Fruit fly (Drosophila melanogaster): ENCODE measurements around the gene COX8.
"Not testable (repeated sequence)": the region's sequence is repeated elsewhere in the genome, so short reads cannot be mapped to it uniquely, and the experiment has no call there.

Gene COX8

DNA sequence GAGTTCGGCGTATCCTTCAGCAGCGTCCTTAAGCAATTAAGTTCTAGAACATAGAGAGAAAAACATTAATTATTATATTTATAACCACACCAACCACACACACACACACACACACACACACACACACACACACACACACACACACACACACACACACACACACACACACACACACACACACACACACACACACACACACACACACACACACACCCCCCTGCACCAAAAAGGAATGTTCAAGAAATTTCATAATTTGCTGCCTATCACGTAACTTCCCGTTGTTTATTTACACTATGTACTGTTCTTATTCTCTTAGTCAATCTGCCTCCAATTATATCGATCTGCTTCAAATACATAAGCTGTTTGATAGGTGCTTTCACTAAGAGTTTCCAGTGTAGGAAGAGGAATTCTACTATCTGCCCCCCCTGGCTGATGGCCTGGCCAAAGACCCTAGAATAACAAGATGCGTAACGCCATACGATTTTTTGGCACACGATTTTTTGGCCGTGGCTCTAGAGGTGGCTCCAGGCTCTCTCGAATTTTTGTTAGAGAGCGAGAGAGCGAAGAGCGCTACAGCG, 40.7 kb downstream of the COX8 start:
- TF ChIP-seq Trl (optimal IDR thresholded peaks at IDR 0.05) (peak in 1 of 2 experiments; percentile 33), slbo (GFP tag; IDR thresholded peaks at IDR 0.05) (peak; percentile 46), Pdp1 (GFP tag; optimal IDR thresholded peaks at IDR 0.05) (peak in 1 of 2 experiments; percentile 40), D19A (tag; optimal IDR thresholded peaks at IDR 0.05) (peak; percentile 80), cg (GFP tag; optimal IDR thresholded peaks at IDR 0.05) (peak; percentile 71), Dfd (GFP tag; optimal IDR thresholded peaks at IDR 0.05) (peak in 1 of 2 experiments; percentile 69), CG8290 (tag; optimal IDR thresholded peaks at IDR 0.05) (peak in 1 of 2 experiments; percentile 8), CG10543 (GFP tag; optimal IDR thresholded peaks at IDR 0.05) (peak; percentile 14), CG13894 (tag; optimal IDR thresholded peaks at IDR 0.05) (peak; percentile 4), CG9932 (GFP tag; IDR thresholded peaks at IDR 0.05) (peak; percentile 29; the same call in 1 of the 2 replicates), Gug (GFP tag; IDR thresholded peaks at IDR 0.05) (0 out of 4 replicates have a peak, but pooled peaks have one; percentile 23), sd (tag; optimal IDR thresholded peaks at IDR 0.05) (peak; percentile 51), Med (GFP tag) (peak; percentile 56), CG12769 (tag; optimal IDR thresholded peaks at IDR 0.05) (peak; percentile 33), CG6689 (GFP tag; IDR thresholded peaks at IDR 0.05) (0 out of 2 replicates have a peak, but pooled peaks have one; percentile 6), chm (GFP tag; IDR thresholded peaks at IDR 0.05) (0 out of 2 replicates have a peak, but pooled peaks have one; percentile 33), sug (tag; optimal IDR thresholded peaks at IDR 0.05) (peak; percentile 84)
- TF ChIP-seq Trl, CG8290 (GFP tag; optimal IDR thresholded peaks at IDR 0.05): not testable (repeated sequence)

DNA sequence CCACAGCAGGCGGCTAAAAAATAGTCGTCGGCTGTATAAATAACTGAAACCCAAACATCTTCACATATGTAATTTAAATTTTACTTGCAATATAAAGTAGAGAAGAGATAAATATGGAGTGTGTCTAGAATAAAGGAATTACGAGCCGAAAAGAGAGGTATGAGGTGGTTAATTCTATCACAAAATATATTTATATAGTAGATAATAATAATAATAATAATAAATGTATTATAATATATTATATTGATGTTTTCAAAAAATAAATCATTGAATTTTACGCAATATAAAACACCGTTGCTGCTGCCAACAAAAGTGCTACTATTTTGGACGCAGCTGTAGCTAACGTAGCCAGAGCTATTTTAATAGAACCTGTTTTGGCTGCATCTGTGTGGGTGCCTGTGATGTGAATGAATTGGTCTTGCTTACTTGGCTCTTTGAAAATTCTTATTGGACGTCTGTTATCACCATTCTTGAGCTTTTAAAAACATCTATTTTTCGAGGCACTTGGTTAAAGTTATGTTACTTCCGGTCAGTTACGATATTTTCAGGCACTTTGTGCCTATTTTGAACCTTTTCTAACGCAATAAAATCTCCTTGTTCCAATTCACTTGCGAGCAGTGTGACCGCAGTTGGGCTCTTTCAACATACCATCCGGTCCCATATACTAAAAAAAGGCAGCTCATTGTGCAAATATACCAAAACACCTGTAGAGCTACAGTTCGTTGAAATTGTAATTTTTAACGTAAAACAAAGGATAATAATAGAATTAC, 42.2 kb downstream of the COX8 start, which contains the start of gene Hr78:
TSS of gene Hr78 (minus strand) at position 630 of the 770 bp plus-strand sequence.
- TF ChIP-seq CG13296 (GFP tag; optimal IDR thresholded peaks at IDR 0.05) (peak; percentile 92), Tbp (GFP tag; optimal IDR thresholded peaks at IDR 0.05) (no peak), zf30C (GFP tag; optimal IDR thresholded peaks at IDR 0.05) (no peak), phol (tag; optimal IDR thresholded peaks at IDR 0.05) (peak; percentile 79), Hand (GFP tag; optimal IDR thresholded peaks at IDR 0.05) (peak; percentile 86), ems (GFP tag; optimal IDR thresholded peaks at IDR 0.05) (no peak), MBD-R2 (GFP tag; IDR thresholded peaks at IDR 0.05) (peak; percentile 43), CG30431 (GFP tag; optimal IDR thresholded peaks at IDR 0.05) (peak; percentile 63), CG11504 (tag; optimal IDR thresholded peaks at IDR 0.05) (no peak), HLH3B (GFP tag; IDR thresholded peaks at IDR 0.05) (peak; percentile 55; the same call in 1 of the 2 replicates), Sry-β (GFP tag; optimal IDR thresholded peaks at IDR 0.05) (no peak), CG9876 (GFP tag; optimal IDR thresholded peaks at IDR 0.05) (no peak), Dref (GFP tag; IDR thresholded peaks at IDR 0.05) (no peak), Sin3A (optimal IDR thresholded peaks at IDR 0.05) (peak; percentile 60), CG6791 (GFP tag; IDR thresholded peaks at IDR 0.05; ENCODE audit: partially characterized antibody) (no peak), CG5180 (GFP tag; optimal IDR thresholded peaks at IDR 0.05) (peak; percentile 65), CG14710 (tag; optimal IDR thresholded peaks at IDR 0.05) (peak; percentile 72), hbn (GFP tag; IDR thresholded peaks at IDR 0.05; ENCODE audit: partially characterized antibody) (no peak), Vsx1 (GFP tag; optimal IDR thresholded peaks at IDR 0.05) (no peak), ham (GFP tag; IDR thresholded peaks at IDR 0.05) (no peak), CG10274 (GFP tag; optimal IDR thresholded peaks at IDR 0.05) (peak; percentile 22), CG10959 (GFP tag; IDR thresholded peaks at IDR 0.05) (no peak), CG7839 (tag; optimal IDR thresholded peaks at IDR 0.05) (peak; percentile 89), CG18262 (tag; optimal IDR thresholded peaks at IDR 0.05) (peak; percentile 91), CkIIα-i1 (GFP tag; IDR thresholded peaks at IDR 0.05) (no peak), Eip74EF (GFP tag; optimal IDR thresholded peaks at IDR 0.05) (peak in 1 of 2 experiments; percentile 79), CG12299 (tag; optimal IDR thresholded peaks at IDR 0.05) (peak; percentile 71), NK7.1 (GFP tag; optimal IDR thresholded peaks at IDR 0.05) (no peak), fu2 (GFP tag; optimal IDR thresholded peaks at IDR 0.05) (no peak), sr (GFP tag; IDR thresholded peaks at IDR 0.05) (no peak)

All from whole organism, embryonic.